Worm (Caenorhabditis elegans): ENCODE data around the gene hrde-1.

Gene hrde-1

DNA sequence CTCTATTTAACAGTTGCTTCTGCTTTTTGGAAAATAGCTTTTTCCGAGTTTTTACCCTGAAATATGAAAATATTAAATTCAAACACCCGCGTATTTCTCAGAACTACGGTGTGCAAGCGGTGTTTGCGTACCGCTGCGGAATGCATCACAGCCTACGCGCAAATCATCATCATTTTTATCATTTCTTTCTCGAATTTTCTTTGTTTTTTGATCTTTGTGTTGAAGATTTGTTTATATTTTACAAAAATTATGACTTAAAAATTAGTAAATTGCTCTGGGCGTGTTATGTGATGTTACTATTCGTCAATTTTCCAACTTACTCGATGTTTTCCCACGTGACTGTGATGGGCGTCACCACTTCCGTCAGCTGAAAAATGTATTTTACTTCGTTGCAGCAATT is 25.0 kb downstream of the hrde-1 start (continued):
- TF ChIP-seq dsc-1 (tag; optimal IDR thresholded peaks at IDR 0.05) (peak; percentile 58), ztf-4 (tag; optimal IDR thresholded peaks at IDR 0.05) (peak; percentile 4), fos-1 (tag; optimal IDR thresholded peaks at IDR 0.05) (peak; percentile 45), nhr-90 (tag; optimal IDR thresholded peaks at IDR 0.05; ENCODE audit: poor library complexity) (peak; percentile 58), mep-1 (tag; optimal IDR thresholded peaks at IDR 0.05) (peak; percentile 92), Y116A8C.19 (tag; optimal IDR thresholded peaks at IDR 0.05; ENCODE audit: borderline replicate concordance) (no peak), mef-2 (tag; optimal IDR thresholded peaks at IDR 0.05) (no peak), rnt-1 (tag; optimal IDR thresholded peaks at IDR 0.05) (peak; percentile 76), nhr-11 (tag; optimal IDR thresholded peaks at IDR 0.05) (no peak), dpl-1 (GFP tag; optimal IDR thresholded peaks at IDR 0.05) (peak; percentile 97 to 99 (median 98)), nhr-20 (tag; optimal IDR thresholded peaks at IDR 0.05) (peak; percentile 87), ces-1 (GFP tag; optimal IDR thresholded peaks at IDR 0.05) (no peak), efl-1 (optimal IDR thresholded peaks at IDR 0.05) (peak; percentile 96 to 98), efl-1 (GFP tag; optimal IDR thresholded peaks at IDR 0.05 in 1 of 2) (peak; percentile 99 to 100), alr-1 (tag; optimal IDR thresholded peaks at IDR 0.05; ENCODE audit: borderline replicate concordance) (no peak), lin-15B (tag; optimal IDR thresholded peaks at IDR 0.05) (peak; percentile 42), mdl-1 (tag; optimal IDR thresholded peaks at IDR 0.05) (peak in 1 of 2 experiments; percentile 67), pqm-1 (tag; optimal IDR thresholded peaks at IDR 0.05) (no peak), jun-1 (tag; optimal IDR thresholded peaks at IDR 0.05) (peak; percentile 17), nhr-85 (tag) (peak; percentile 51), lir-3 (tag; optimal IDR thresholded peaks at IDR 0.05; ENCODE audit: poor library complexity) (no peak), blmp-1 (tag; optimal IDR thresholded peaks at IDR 0.05) (peak; percentile 45), elt-3 (tag; optimal IDR thresholded peaks at IDR 0.05) (peak in 3 of 6 experiments; percentile 4 to 70 (median 39)), irx-1 (tag; optimal IDR thresholded peaks at IDR 0.05) (peak; percentile 66), sup-37 (GFP tag; optimal IDR thresholded peaks at IDR 0.05) (no peak), unc-62 (GFP tag; optimal IDR thresholded peaks at IDR 0.05) (no peak), unc-98 (GFP tag; IDR thresholded peaks at IDR 0.05) (no peak), snpc-4 (tag; optimal IDR thresholded peaks at IDR 0.05) (peak; percentile 29), sptf-1 (tag; optimal IDR thresholded peaks at IDR 0.05) (no peak), aha-1 (tag; optimal IDR thresholded peaks at IDR 0.05) (no peak), zag-1 (tag; optimal IDR thresholded peaks at IDR 0.05) (no peak), mab-9 (GFP tag; IDR thresholded peaks at IDR 0.05) (no peak), pax-3 (tag; optimal IDR thresholded peaks at IDR 0.05) (peak; percentile 50), tbx-2 (tag; optimal IDR thresholded peaks at IDR 0.05) (peak; percentile 69), fkh-8 (tag; optimal IDR thresholded peaks at IDR 0.05) (peak; percentile 76), unc-30 (tag; optimal IDR thresholded peaks at IDR 0.05) (no peak), F16B12.6 (tag; optimal IDR thresholded peaks at IDR 0.05) (peak; percentile 97), ztf-11 (tag; optimal IDR thresholded peaks at IDR 0.05) (no peak), unc-130 (tag; optimal IDR thresholded peaks at IDR 0.05) (peak; percentile 89), ceh-8 (GFP tag; optimal IDR thresholded peaks at IDR 0.05) (no peak), elt-2 (tag; optimal IDR thresholded peaks at IDR 0.05) (peak; percentile 28), ceh-90 (tag; optimal IDR thresholded peaks at IDR 0.05) (no peak), nhr-237 (tag; optimal IDR thresholded peaks at IDR 0.05) (peak; percentile 54)

- no peak for TF ChIP-seq efl-1 (optimal IDR thresholded peaks at IDR 0.05)
- TF ChIP-seq efl-1 (GFP tag; optimal IDR thresholded peaks at IDR 0.05 in 1 of 2) = peak in 1 of 2 experiments; percentile 15
- TF ChIP-seq fkh-10 (GFP tag; optimal IDR thresholded peaks at IDR 0.05) = no peak
These were observed 32.8 kb downstream of the hrde-1 start for ce11 chrIII:4143170-4143569.

Measured in whole organism, L1 larva.